Worm (Caenorhabditis elegans) whole organism, L1 larva: ENCODE measurements around the gene lron-5.

Experiments used
- C04F5.9 ChIP-seq: sonication (generic microtip); optimal IDR thresholded peaks from 2 replicates; lab custom pipeline; 2016; ENCODE audit warnings: missing genetic modification characterization, missing compliant biosample characterization
- F16B12.6 ChIP-seq: fragments of 150-350 bp; optimal IDR thresholded peaks from 2 replicates; lab custom pipeline; 2014; ENCODE audit warnings: missing biosample characterization, missing genetic modification characterization
- aha-1 ChIP-seq: fragments of 150-350 bp; optimal IDR thresholded peaks from 2 replicates; lab custom pipeline; 2014; ENCODE audit warnings: missing biosample characterization, missing genetic modification characterization
- alr-1 ChIP-seq: fragments of 200-800 bp; sonication (Bioruptor generic); optimal IDR thresholded peaks from 2 replicates; lab custom pipeline; 2018; ENCODE audit warnings: borderline replicate concordance, mild to moderate bottlenecking, missing genetic modification characterization, missing compliant biosample characterization
- blmp-1 ChIP-seq: fragments of 150-350 bp; optimal IDR thresholded peaks from 2 replicates; lab custom pipeline; 2014; ENCODE audit warnings: missing biosample characterization, missing genetic modification characterization
- ceh-8 ChIP-seq: fragments of 200-800 bp; sonication (Bioruptor generic); optimal IDR thresholded peaks from 2 replicates; lab custom pipeline; 2018; ENCODE audit warnings: mild to moderate bottlenecking, missing genetic modification characterization, moderate library complexity, missing compliant biosample characterization
- dsc-1 ChIP-seq: sonication (generic microtip); optimal IDR thresholded peaks from 2 replicates; lab custom pipeline; 2016; ENCODE audit warnings: mild to moderate bottlenecking, missing genetic modification characterization, missing compliant biosample characterization
- egl-13 ChIP-seq: sonication (generic microtip); optimal IDR thresholded peaks from 2 replicates; lab custom pipeline; 2016; ENCODE audit warnings: missing genotype, missing genetic modification reagents, missing genetic modification characterization, missing compliant biosample characterization
- elt-2 ChIP-seq: sonication (generic microtip); optimal IDR thresholded peaks from 2 replicates; lab custom pipeline; 2016; ENCODE audit warnings: missing genetic modification characterization, mild to moderate bottlenecking, inconsistent platforms, missing compliant biosample characterization, missing genetic modification reagents
- fkh-10 ChIP-seq: sonication (generic microtip); optimal IDR thresholded peaks from 2 replicates; lab custom pipeline; 2017; ENCODE audit warnings: missing biosample characterization, missing genetic modification reagents, missing genetic modification characterization
- fkh-4 ChIP-seq: sonication (generic microtip); optimal IDR thresholded peaks from 2 replicates; lab custom pipeline; 2016; ENCODE audit warnings: missing compliant biosample characterization, missing genetic modification characterization, borderline replicate concordance
- grh-1 ChIP-seq: fragments of 200-800 bp; sonication (Bioruptor generic); IDR thresholded peaks from 2 replicates; pipeline ENCODE4 v1.3.6; 2022; ENCODE audit warnings: missing genetic modification reagents, missing genetic modification characterization, missing compliant biosample characterization
- hlh-4 ChIP-seq: sonication (generic microtip); optimal IDR thresholded peaks from 2 replicates; lab custom pipeline; 2016; ENCODE audit warnings: mild to moderate bottlenecking, missing genetic modification characterization, missing compliant biosample characterization
- irx-1 ChIP-seq: sonication (generic microtip); optimal IDR thresholded peaks from 2 replicates; lab custom pipeline; 2016; ENCODE audit warnings: missing genetic modification characterization, missing compliant biosample characterization
- lin-13 ChIP-seq: fragments of 150-350 bp; optimal IDR thresholded peaks from 2 replicates; lab custom pipeline; 2014; ENCODE audit warnings: missing biosample characterization, missing genetic modification reagents, missing genetic modification characterization
- lin-35 ChIP-seq, 2 experiments: fragments of 150-350 bp; optimal IDR thresholded peaks; 2 replicates each; lab custom pipeline; 2014; ENCODE audit warnings: missing biosample characterization in 2 of 2, missing genetic modification characterization in 2 of 2, missing genetic modification reagents in 2 of 2
- lin-39 ChIP-seq: fragments of 150-350 bp; optimal IDR thresholded peaks from 2 replicates; lab custom pipeline; 2014; ENCODE audit warnings: missing biosample characterization, missing genetic modification reagents, missing genetic modification characterization
- lir-3 ChIP-seq: sonication (generic microtip); optimal IDR thresholded peaks from 2 replicates; lab custom pipeline; 2016; ENCODE audit warnings: mild to moderate bottlenecking, missing genetic modification characterization, moderate library complexity, missing compliant biosample characterization; ENCODE audit not compliant: poor library complexity
- lsy-2 ChIP-seq, 2 experiments: fragments of 150-350 bp; optimal IDR thresholded peaks; 2 replicates each; lab custom pipeline; 2014; ENCODE audit warnings: missing biosample characterization in 2 of 2, missing genetic modification characterization in 2 of 2
- mab-9 ChIP-seq: fragments of 200-800 bp; sonication (Bioruptor generic); IDR thresholded peaks from 2 replicates; pipeline ENCODE4 v1.3.6; 2022; ENCODE audit warnings: missing genetic modification reagents, missing genetic modification characterization, missing compliant biosample characterization
- mdl-1 ChIP-seq, 2 experiments: fragments of 150-350 bp; optimal IDR thresholded peaks; 2 replicates each; lab custom pipeline; 2014 to 2017; ENCODE audit warnings: missing biosample characterization in 2 of 2, missing genetic modification characterization in 2 of 2, inconsistent platforms in 1 of 2
- mef-2 ChIP-seq: fragments of 150-350 bp; optimal IDR thresholded peaks from 2 replicates; lab custom pipeline; 2014; ENCODE audit warnings: missing biosample characterization, missing genetic modification characterization
- mep-1 ChIP-seq: fragments of 150-350 bp; optimal IDR thresholded peaks from 2 replicates; lab custom pipeline; 2014; ENCODE audit warnings: missing biosample characterization, missing genetic modification characterization
- nhr-11 ChIP-seq: fragments of 150-350 bp; optimal IDR thresholded peaks from 2 replicates; lab custom pipeline; 2014; ENCODE audit warnings: missing biosample characterization, missing genetic modification characterization
- nhr-12 ChIP-seq: sonication (generic microtip); optimal IDR thresholded peaks from 2 replicates; lab custom pipeline; 2017; ENCODE audit warnings: missing biosample characterization, missing genetic modification characterization
- nhr-19 ChIP-seq: fragments of 200-800 bp; sonication (Bioruptor generic); conservative IDR thresholded peaks from 2 replicates; pipeline ENCODE4 v1.3.6; 2022; ENCODE audit warnings: missing genetic modification characterization, missing compliant biosample characterization
- nhr-237 ChIP-seq: fragments of 150-350 bp; optimal IDR thresholded peaks from 2 replicates; lab custom pipeline; 2014; ENCODE audit warnings: missing biosample characterization, missing genetic modification characterization
- nhr-47 ChIP-seq: sonication (generic microtip); optimal IDR thresholded peaks from 2 replicates; lab custom pipeline; 2016; ENCODE audit warnings: mild to moderate bottlenecking, missing genetic modification characterization, moderate library complexity, missing compliant biosample characterization
- nhr-77 ChIP-seq: fragments of 150-350 bp; optimal IDR thresholded peaks from 2 replicates; lab custom pipeline; 2014; ENCODE audit warnings: missing biosample characterization, missing genetic modification characterization
- nhr-84 ChIP-seq: sonication (generic microtip); optimal IDR thresholded peaks from 2 replicates; lab custom pipeline; 2017; ENCODE audit warnings: missing biosample characterization, missing genetic modification characterization
- nhr-85 ChIP-seq: sonication (generic microtip); peaks from one replicate; lab custom pipeline; 2016; ENCODE audit warnings: missing genetic modification characterization, inconsistent platforms, missing compliant biosample characterization
- nhr-90 ChIP-seq: sonication (generic microtip); optimal IDR thresholded peaks from 2 replicates; lab custom pipeline; 2016; ENCODE audit warnings: mild to moderate bottlenecking, missing genetic modification characterization, missing compliant biosample characterization; ENCODE audit not compliant: poor library complexity
- pag-3 ChIP-seq: sonication (generic microtip); optimal IDR thresholded peaks from 2 replicates; lab custom pipeline; 2017; ENCODE audit warnings: missing genetic modification characterization, mild to moderate bottlenecking, missing compliant biosample characterization, antibody characterized with exemption, borderline replicate concordance; ENCODE audit not compliant: insufficient read depth
- pax-3 ChIP-seq: fragments of 200-800 bp; sonication (Bioruptor generic); optimal IDR thresholded peaks from 2 replicates; lab custom pipeline; 2018; ENCODE audit warnings: mild to moderate bottlenecking, missing genetic modification characterization, moderate library complexity, missing compliant biosample characterization
- pqm-1 ChIP-seq: sonication (generic microtip); optimal IDR thresholded peaks from 3 replicates; lab custom pipeline; 2017; ENCODE audit warnings: missing biosample characterization, missing genetic modification characterization
- rnt-1 ChIP-seq: sonication (generic microtip); optimal IDR thresholded peaks from 2 replicates; lab custom pipeline; 2016; ENCODE audit warnings: mild to moderate bottlenecking, missing genetic modification characterization, moderate library complexity, missing compliant biosample characterization
- skn-1 ChIP-seq: fragments of 150-350 bp; optimal IDR thresholded peaks from 2 replicates; lab custom pipeline; 2014; ENCODE audit warnings: missing biosample characterization, missing genetic modification characterization
- snpc-4 ChIP-seq: fragments of 150-350 bp; optimal IDR thresholded peaks from 2 replicates; lab custom pipeline; 2014; ENCODE audit warnings: missing biosample characterization, missing genetic modification characterization
- sup-37 ChIP-seq: fragments of 200-800 bp; sonication (Bioruptor generic); optimal IDR thresholded peaks from 2 replicates; lab custom pipeline; 2018; ENCODE audit warnings: mild to moderate bottlenecking, missing genetic modification characterization, missing compliant biosample characterization
- tbx-2 ChIP-seq: sonication (generic microtip); optimal IDR thresholded peaks from 2 replicates; lab custom pipeline; 2016; ENCODE audit warnings: missing genetic modification characterization, missing compliant biosample characterization
- tlp-1 ChIP-seq: fragments of 150-350 bp; optimal IDR thresholded peaks from 2 replicates; lab custom pipeline; 2014; ENCODE audit warnings: missing biosample characterization, missing genetic modification characterization
- unc-62 ChIP-seq: fragments of 150-350 bp; optimal IDR thresholded peaks from 2 replicates; lab custom pipeline; 2014; ENCODE audit warnings: missing biosample characterization, missing genetic modification reagents, missing genetic modification characterization
- zag-1 ChIP-seq: fragments of 150-350 bp; optimal IDR thresholded peaks from 2 replicates; lab custom pipeline; 2014; ENCODE audit warnings: missing biosample characterization, missing genetic modification characterization
- zip-4 ChIP-seq: fragments of 200-800 bp; sonication (Bioruptor generic); optimal IDR thresholded peaks from 2 replicates; lab custom pipeline; 2018; ENCODE audit warnings: mild to moderate bottlenecking, missing genetic modification characterization, moderate library complexity, missing compliant biosample characterization
- ztf-4 ChIP-seq: fragments of 150-350 bp; optimal IDR thresholded peaks from 2 replicates; lab custom pipeline; 2014; ENCODE audit warnings: missing biosample characterization, missing genetic modification characterization

The lron-5 gene

ce11 chrIII:4643262-4643661 lies 20.4 kb downstream of the lron-5 start, which contains the start of gene pfas-1:
pfas-1 (minus strand) TSS chrIII:4643310.
- no peak for TF ChIP-seq egl-13 (tag; lab: Kevin White, UChicago)
- peak; percentile 21 for TF ChIP-seq elt-2
- no peak for TF ChIP-seq rnt-1 (tag; lab: Kevin White, UChicago)
- TF ChIP-seq C04F5.9 (tag; lab: Kevin White, UChicago): no peak
- TF ChIP-seq unc-62 (GFP tag; lab: Kevin White, UChicago): no peak
- TF ChIP-seq alr-1: no peak
- no peak for TF ChIP-seq nhr-237
- TF ChIP-seq tbx-2 (tag; lab: Kevin White, UChicago): no peak
- no peak for TF ChIP-seq mep-1 (tag; lab: Kevin White, UChicago)
- peak; percentile 41 for TF ChIP-seq tlp-1 (tag; lab: Kevin White, UChicago)

DNA sequence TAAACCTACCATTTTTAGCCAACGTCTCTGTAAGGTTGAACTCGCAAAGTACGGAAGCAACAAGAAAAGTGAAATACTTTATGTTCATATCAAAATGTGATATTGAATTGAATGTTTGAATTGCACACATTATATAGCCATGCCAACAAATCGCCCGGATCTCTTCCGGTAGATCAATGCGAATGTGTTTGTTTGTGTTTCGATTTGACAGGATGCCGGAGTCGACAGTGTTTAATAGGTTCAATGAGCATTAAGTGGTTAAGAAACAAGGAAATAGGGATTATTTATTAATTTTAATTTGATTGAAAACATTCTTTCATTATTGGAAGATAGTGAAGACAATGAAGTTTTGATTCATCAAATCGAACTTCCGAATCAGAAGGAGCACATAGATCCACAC lies 23.4 kb downstream of the lron-5 start, which contains the start of gene pqn-29:
TSS of gene pqn-29 (minus strand) at position 101 of the 400 bp plus-strand sequence.
- TF ChIP-seq grh-1 (GFP tag; lab: Robert Waterston, UW) (no peak), nhr-237 (no peak), pqm-1 (tag; lab: Kevin White, UChicago) (no peak), lin-39 (no peak), lin-35 (GFP tag; optimal IDR thresholded peaks at IDR 0.05; lab: Kevin White, UChicago) (no peak)

ce11 chrIII:4647341-4647740 lies 24.5 kb downstream of the lron-5 start:
- TF ChIP-seq fkh-4 (tag; lab: Kevin White, UChicago) (peak; percentile 71), nhr-11 (no peak), dsc-1 (tag; lab: Kevin White, UChicago) (peak; percentile 94)
- TF ChIP-seq, all 84 proteins: peak for 2

- TF ChIP-seq lin-39 (no peak), skn-1 (tag; lab: Kevin White, UChicago) (no peak), hlh-4 (tag; lab: Kevin White, UChicago) (no peak), lir-3 (tag; lab: Kevin White, UChicago) (no peak), mef-2 (tag; lab: Kevin White, UChicago) (no peak), nhr-19 (GFP tag; lab: Robert Waterston, UW) (no peak), lin-13 (no peak), lsy-2 (tag; optimal IDR thresholded peaks at IDR 0.05; lab: Kevin White, UChicago) (no peak), blmp-1 (tag; lab: Kevin White, UChicago) (no peak), irx-1 (tag; lab: Kevin White, UChicago) (no peak), aha-1 (tag; lab: Kevin White, UChicago) (no peak), mab-9 (no peak), fkh-10 (GFP tag; lab: Kevin White, UChicago) (no peak), F16B12.6 (tag; lab: Kevin White, UChicago) (no peak), tlp-1 (tag; lab: Kevin White, UChicago) (no peak), nhr-90 (tag; lab: Kevin White, UChicago) (no peak), tbx-2 (tag; lab: Kevin White, UChicago) (no peak)
- TF ChIP-seq, all 84 proteins: peak for 0
Measured at ce11 chrIII:4647878-4648277, 25.0 kb downstream of the lron-5 start, which contains the start of gene T23F11.6. T23F11.6 (minus strand) TSS chrIII:4647922.

DNA sequence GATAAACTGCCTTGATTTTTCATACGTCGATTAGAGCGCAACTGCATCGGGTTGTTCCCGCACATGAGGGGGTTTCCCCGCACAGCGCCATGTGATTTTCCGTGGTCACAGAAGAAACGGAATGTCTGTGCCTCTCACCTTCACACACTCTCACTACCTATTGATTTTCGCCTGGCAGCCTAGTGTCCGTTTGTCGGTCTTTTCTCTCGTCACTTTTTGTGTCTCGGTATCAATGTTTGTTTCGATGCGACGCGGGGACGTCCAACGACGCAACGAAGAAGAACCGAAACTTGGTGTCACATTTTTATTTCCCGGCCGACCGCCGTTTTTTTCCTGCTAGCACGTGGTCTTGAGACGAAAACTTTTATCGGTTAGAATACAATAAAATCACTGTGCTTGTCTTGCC lies 26.5 kb downstream of the lron-5 start:
- TF ChIP-seq snpc-4 (tag; lab: Kevin White, UChicago) (peak; percentile 76), pax-3 (peak; percentile 84), mep-1 (tag; lab: Kevin White, UChicago) (peak; percentile 96), zag-1 (tag; lab: Kevin White, UChicago) (no peak), nhr-84 (tag; lab: Kevin White, UChicago) (no peak), ceh-8 (GFP tag; lab: Kevin White, UChicago) (no peak), nhr-47 (tag; lab: Kevin White, UChicago) (peak; percentile 94), nhr-77 (tag; lab: Kevin White, UChicago) (peak; percentile 95), nhr-12 (tag; lab: Kevin White, UChicago) (no peak), alr-1 (no peak), dsc-1 (tag; lab: Kevin White, UChicago) (peak; percentile 73), tbx-2 (tag; lab: Kevin White, UChicago) (peak; percentile 94), mdl-1 (tag; optimal IDR thresholded peaks at IDR 0.05; lab: Kevin White, UChicago) (peak; percentile 94 to 100), sup-37 (GFP tag; lab: Kevin White, UChicago) (peak; percentile 76), pag-3 (tag; lab: Kevin White, UChicago) (peak; percentile 12), nhr-85 (tag; lab: Kevin White, UChicago) (peak; percentile 99), ztf-4 (peak; percentile 90), mef-2 (tag; lab: Kevin White, UChicago) (peak; percentile 42), zip-4 (GFP tag; lab: Kevin White, UChicago) (peak; percentile 65), lin-39 (peak; percentile 7)
